Worm (Caenorhabditis elegans) whole organism, mixed stage, embryonic: Measurements from ENCODE around the gene dmd-9.

Experiments used
- blmp-1 ChIP-seq: fragments of 150-350 bp; optimal IDR thresholded peaks from 2 replicates; lab custom pipeline; 2014; ENCODE audit warnings: missing biosample characterization, missing genetic modification characterization
- lsy-2 ChIP-seq: fragments of 150-350 bp; optimal IDR thresholded peaks from 2 replicates; lab custom pipeline; 2014; ENCODE audit warnings: missing biosample characterization, missing genetic modification characterization
- nhr-12 ChIP-seq: fragments of 150-350 bp; optimal IDR thresholded peaks from 2 replicates; lab custom pipeline; 2014; ENCODE audit warnings: missing biosample characterization, missing genetic modification characterization
- nhr-76 ChIP-seq: sonication (generic microtip); optimal IDR thresholded peaks from 2 replicates; lab custom pipeline; 2017; ENCODE audit warnings: missing biosample characterization, missing genetic modification characterization
- snpc-4 ChIP-seq: fragments of 150-350 bp; optimal IDR thresholded peaks from 2 replicates; lab custom pipeline; 2014; ENCODE audit warnings: missing biosample characterization, missing genetic modification characterization
- unc-62 ChIP-seq: fragments of 150-350 bp; optimal IDR thresholded peaks from 2 replicates; lab custom pipeline; 2014; ENCODE audit warnings: missing biosample characterization, missing genetic modification reagents, missing genetic modification characterization

ce11 chrIV:3233429-3233885, 20.9 kb downstream of the dmd-9 start:
- TF ChIP-seq unc-62 (peak; percentile 43), lsy-2 (tag; lab: Kevin White, UChicago) (no peak), nhr-12 (tag; lab: Kevin White, UChicago) (no peak), nhr-76 (tag; lab: Kevin White, UChicago) (no peak), blmp-1 (tag; lab: Kevin White, UChicago) (no peak), snpc-4 (no peak)
